Worm (Caenorhabditis elegans) whole organism, L1 larva: Measurements from ENCODE around the gene argn-1.

Experiments
- C16A3.4 ChIP-seq: fragments of 150-350 bp; optimal IDR thresholded peaks from 2 replicates; lab custom pipeline; 2014; ENCODE audit warnings: missing biosample characterization, missing genetic modification characterization
- C34B4.2 ChIP-seq: sonication (generic microtip); optimal IDR thresholded peaks from 2 replicates; lab custom pipeline; 2017; ENCODE audit warnings: mild to moderate bottlenecking, missing genetic modification characterization, missing compliant biosample characterization
- aha-1 ChIP-seq: fragments of 150-350 bp; optimal IDR thresholded peaks from 2 replicates; lab custom pipeline; 2014; ENCODE audit warnings: missing biosample characterization, missing genetic modification characterization
- blmp-1 ChIP-seq: fragments of 150-350 bp; optimal IDR thresholded peaks from 2 replicates; lab custom pipeline; 2014; ENCODE audit warnings: missing biosample characterization, missing genetic modification characterization
- ceh-63 ChIP-seq: fragments of 200-800 bp; sonication (Bioruptor generic); optimal IDR thresholded peaks from 2 replicates; lab custom pipeline; 2018; ENCODE audit warnings: mild to moderate bottlenecking, missing genetic modification characterization, missing compliant biosample characterization
- ceh-82 ChIP-seq, 3 experiments: fragments of 150-350 bp in 1 of 3; sonication (generic microtip) in 2 of 3; optimal IDR thresholded peaks; 2 replicates each; lab custom pipeline; 2014 to 2017; ENCODE audit warnings: missing biosample characterization in 3 of 3, missing genetic modification characterization in 3 of 3
- ceh-88 ChIP-seq: fragments of 200-800 bp; sonication (Bioruptor generic); IDR thresholded peaks from 2 replicates; pipeline ENCODE4 v1.3.6; 2022; ENCODE audit warnings: missing genetic modification characterization, missing compliant biosample characterization
- dsc-1 ChIP-seq: sonication (generic microtip); optimal IDR thresholded peaks from 2 replicates; lab custom pipeline; 2016; ENCODE audit warnings: mild to moderate bottlenecking, missing genetic modification characterization, missing compliant biosample characterization
- efl-1 ChIP-seq, 4 experiments: fragments of 150-350 bp; optimal IDR thresholded peaks in 3 of 4; peaks in 1 of 4; 1 replicate in 1 of 4; 2 replicates in 3 of 4; lab custom pipeline; 2014; ENCODE audit warnings: missing biosample characterization in 2 of 4, missing genetic modification characterization in 2 of 4, missing genetic modification reagents in 2 of 4
- efl-3 ChIP-seq: fragments of 200-800 bp; sonication (Bioruptor generic); optimal IDR thresholded peaks from 2 replicates; lab custom pipeline; 2018; ENCODE audit warnings: mild to moderate bottlenecking, missing genetic modification characterization, missing compliant biosample characterization
- egl-13 ChIP-seq: sonication (generic microtip); optimal IDR thresholded peaks from 2 replicates; lab custom pipeline; 2016; ENCODE audit warnings: missing genotype, missing genetic modification reagents, missing genetic modification characterization, missing compliant biosample characterization
- elt-2 ChIP-seq: sonication (generic microtip); optimal IDR thresholded peaks from 2 replicates; lab custom pipeline; 2016; ENCODE audit warnings: missing genetic modification characterization, mild to moderate bottlenecking, inconsistent platforms, missing compliant biosample characterization, missing genetic modification reagents
- elt-3 ChIP-seq, 6 experiments: fragments of 150-350 bp in 1 of 6; sonication (generic microtip); optimal IDR thresholded peaks; 2 replicates each; lab custom pipeline; 2017 to 2018; ENCODE audit warnings: missing biosample characterization in 6 of 6, missing genetic modification characterization in 6 of 6, inconsistent platforms in 1 of 6
- fkh-10 ChIP-seq: sonication (generic microtip); optimal IDR thresholded peaks from 2 replicates; lab custom pipeline; 2017; ENCODE audit warnings: missing biosample characterization, missing genetic modification reagents, missing genetic modification characterization
- fkh-8 ChIP-seq: sonication (generic microtip); optimal IDR thresholded peaks from 2 replicates; lab custom pipeline; 2016; ENCODE audit warnings: mild to moderate bottlenecking, missing genetic modification characterization, missing compliant biosample characterization
- fos-1 ChIP-seq: fragments of 150-350 bp; optimal IDR thresholded peaks from 2 replicates; lab custom pipeline; 2014; ENCODE audit warnings: missing biosample characterization, missing genetic modification characterization
- hlh-17 ChIP-seq: fragments of 200-800 bp; sonication (Bioruptor generic); optimal IDR thresholded peaks from 2 replicates; lab custom pipeline; 2018; ENCODE audit warnings: missing genetic modification characterization, mild to moderate bottlenecking, missing compliant biosample characterization, moderate library complexity, borderline replicate concordance
- irx-1 ChIP-seq: sonication (generic microtip); optimal IDR thresholded peaks from 2 replicates; lab custom pipeline; 2016; ENCODE audit warnings: missing genetic modification characterization, missing compliant biosample characterization
- jun-1 ChIP-seq: fragments of 150-350 bp; optimal IDR thresholded peaks from 2 replicates; lab custom pipeline; 2014; ENCODE audit warnings: missing biosample characterization, missing genetic modification reagents, missing genetic modification characterization
- lin-13 ChIP-seq: fragments of 150-350 bp; optimal IDR thresholded peaks from 2 replicates; lab custom pipeline; 2014; ENCODE audit warnings: missing biosample characterization, missing genetic modification reagents, missing genetic modification characterization
- lin-14 ChIP-seq: fragments of 200-800 bp; sonication (Bioruptor generic); optimal IDR thresholded peaks from 2 replicates; lab custom pipeline; 2018; ENCODE audit warnings: mild to moderate bottlenecking, missing genetic modification characterization, moderate library complexity, missing compliant biosample characterization
- lin-15B ChIP-seq: fragments of 150-350 bp; sonication (generic microtip); optimal IDR thresholded peaks from 3 replicates; lab custom pipeline; 2014; ENCODE audit warnings: missing biosample characterization, missing genetic modification characterization
- lin-35 ChIP-seq, 2 experiments: fragments of 150-350 bp; optimal IDR thresholded peaks; 2 replicates each; lab custom pipeline; 2014; ENCODE audit warnings: missing biosample characterization in 2 of 2, missing genetic modification characterization in 2 of 2, missing genetic modification reagents in 2 of 2
- lsy-2 ChIP-seq, 2 experiments: fragments of 150-350 bp; optimal IDR thresholded peaks; 2 replicates each; lab custom pipeline; 2014; ENCODE audit warnings: missing biosample characterization in 2 of 2, missing genetic modification characterization in 2 of 2
- mab-9 ChIP-seq: fragments of 200-800 bp; sonication (Bioruptor generic); IDR thresholded peaks from 2 replicates; pipeline ENCODE4 v1.3.6; 2022; ENCODE audit warnings: missing genetic modification reagents, missing genetic modification characterization, missing compliant biosample characterization
- mef-2 ChIP-seq: fragments of 150-350 bp; optimal IDR thresholded peaks from 2 replicates; lab custom pipeline; 2014; ENCODE audit warnings: missing biosample characterization, missing genetic modification characterization
- nhr-11 ChIP-seq: fragments of 150-350 bp; optimal IDR thresholded peaks from 2 replicates; lab custom pipeline; 2014; ENCODE audit warnings: missing biosample characterization, missing genetic modification characterization
- nhr-19 ChIP-seq: fragments of 200-800 bp; sonication (Bioruptor generic); conservative IDR thresholded peaks from 2 replicates; pipeline ENCODE4 v1.3.6; 2022; ENCODE audit warnings: missing genetic modification characterization, missing compliant biosample characterization
- nhr-20 ChIP-seq: sonication (generic microtip); optimal IDR thresholded peaks from 2 replicates; lab custom pipeline; 2016; ENCODE audit warnings: mild to moderate bottlenecking, missing genetic modification characterization, missing compliant biosample characterization
- nhr-47 ChIP-seq: sonication (generic microtip); optimal IDR thresholded peaks from 2 replicates; lab custom pipeline; 2016; ENCODE audit warnings: mild to moderate bottlenecking, missing genetic modification characterization, moderate library complexity, missing compliant biosample characterization
- nhr-71 ChIP-seq: sonication (generic microtip); optimal IDR thresholded peaks from 2 replicates; lab custom pipeline; 2016; ENCODE audit warnings: mild to moderate bottlenecking, missing genetic modification characterization, moderate library complexity, missing compliant biosample characterization
- nhr-76 ChIP-seq: sonication (generic microtip); optimal IDR thresholded peaks from 2 replicates; lab custom pipeline; 2017; ENCODE audit warnings: missing biosample characterization, missing genetic modification characterization
- nhr-85 ChIP-seq: sonication (generic microtip); peaks from one replicate; lab custom pipeline; 2016; ENCODE audit warnings: missing genetic modification characterization, inconsistent platforms, missing compliant biosample characterization
- nhr-90 ChIP-seq: sonication (generic microtip); optimal IDR thresholded peaks from 2 replicates; lab custom pipeline; 2016; ENCODE audit warnings: mild to moderate bottlenecking, missing genetic modification characterization, missing compliant biosample characterization; ENCODE audit not compliant: poor library complexity
- pag-3 ChIP-seq: sonication (generic microtip); optimal IDR thresholded peaks from 2 replicates; lab custom pipeline; 2017; ENCODE audit warnings: missing genetic modification characterization, mild to moderate bottlenecking, missing compliant biosample characterization, antibody characterized with exemption, borderline replicate concordance; ENCODE audit not compliant: insufficient read depth
- rnt-1 ChIP-seq: sonication (generic microtip); optimal IDR thresholded peaks from 2 replicates; lab custom pipeline; 2016; ENCODE audit warnings: mild to moderate bottlenecking, missing genetic modification characterization, moderate library complexity, missing compliant biosample characterization
- skn-1 ChIP-seq: fragments of 150-350 bp; optimal IDR thresholded peaks from 2 replicates; lab custom pipeline; 2014; ENCODE audit warnings: missing biosample characterization, missing genetic modification characterization
- snu-23 ChIP-seq: sonication (generic microtip); optimal IDR thresholded peaks from 2 replicates; lab custom pipeline; 2016; ENCODE audit warnings: missing genetic modification characterization, missing compliant biosample characterization
- sox-4 ChIP-seq: sonication (generic microtip); optimal IDR thresholded peaks from 2 replicates; lab custom pipeline; 2016; ENCODE audit warnings: missing genetic modification characterization, missing compliant biosample characterization
- sup-37 ChIP-seq: fragments of 200-800 bp; sonication (Bioruptor generic); optimal IDR thresholded peaks from 2 replicates; lab custom pipeline; 2018; ENCODE audit warnings: mild to moderate bottlenecking, missing genetic modification characterization, missing compliant biosample characterization
- tlp-1 ChIP-seq: fragments of 150-350 bp; optimal IDR thresholded peaks from 2 replicates; lab custom pipeline; 2014; ENCODE audit warnings: missing biosample characterization, missing genetic modification characterization
- zag-1 ChIP-seq: fragments of 150-350 bp; optimal IDR thresholded peaks from 2 replicates; lab custom pipeline; 2014; ENCODE audit warnings: missing biosample characterization, missing genetic modification characterization

Gene argn-1

DNA sequence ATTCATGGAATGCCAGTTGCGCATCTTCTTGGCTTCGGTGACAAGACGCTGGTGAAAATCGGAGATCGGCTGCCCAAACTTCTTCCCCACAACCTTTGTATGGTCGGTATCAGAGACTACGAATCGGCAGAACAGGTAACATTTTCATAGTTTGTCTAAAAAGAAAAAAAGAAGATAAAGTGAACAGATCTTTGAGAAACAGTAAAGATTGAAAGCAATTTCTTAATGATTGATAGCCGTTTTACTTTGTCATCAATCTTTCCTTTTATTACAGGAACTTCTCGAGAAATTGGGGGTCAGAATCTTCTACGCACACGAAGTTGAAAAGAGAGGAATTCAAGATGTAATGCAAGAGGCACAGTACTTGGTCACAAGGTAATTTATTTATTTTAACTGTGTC, 1.2 kb downstream of the argn-1 start:
- peak in 3 of 6 experiments; percentile 0 to 41 (median 35) for TF ChIP-seq elt-3 (tag; optimal IDR thresholded peaks at IDR 0.05; lab: Kevin White, UChicago)
- no peak for TF ChIP-seq C34B4.2
- TF ChIP-seq nhr-85, result peak; percentile 71
- no peak for TF ChIP-seq ceh-63 (GFP tag; lab: Kevin White, UChicago)
- peak in 1 of 2 experiments; percentile 12 for TF ChIP-seq lsy-2 (tag; optimal IDR thresholded peaks at IDR 0.05; lab: Kevin White, UChicago)
- no peak for TF ChIP-seq efl-3
- TF ChIP-seq egl-13 (tag; lab: Kevin White, UChicago), result no peak
- peak; percentile 28 for TF ChIP-seq nhr-90
- TF ChIP-seq lin-35 (GFP tag; optimal IDR thresholded peaks at IDR 0.05; lab: Kevin White, UChicago), result peak in 1 of 2 experiments; percentile 10
- TF ChIP-seq sup-37 (GFP tag; lab: Kevin White, UChicago), result no peak
- TF ChIP-seq lin-14 (GFP tag; lab: Kevin White, UChicago), result peak; percentile 17
- TF ChIP-seq nhr-71 (tag; lab: Kevin White, UChicago), result peak; percentile 15
- no peak for TF ChIP-seq hlh-17 (GFP tag; lab: Kevin White, UChicago)
- TF ChIP-seq nhr-76 (tag; lab: Kevin White, UChicago), result no peak
- TF ChIP-seq blmp-1 (tag; lab: Kevin White, UChicago), result peak; percentile 14

DNA sequence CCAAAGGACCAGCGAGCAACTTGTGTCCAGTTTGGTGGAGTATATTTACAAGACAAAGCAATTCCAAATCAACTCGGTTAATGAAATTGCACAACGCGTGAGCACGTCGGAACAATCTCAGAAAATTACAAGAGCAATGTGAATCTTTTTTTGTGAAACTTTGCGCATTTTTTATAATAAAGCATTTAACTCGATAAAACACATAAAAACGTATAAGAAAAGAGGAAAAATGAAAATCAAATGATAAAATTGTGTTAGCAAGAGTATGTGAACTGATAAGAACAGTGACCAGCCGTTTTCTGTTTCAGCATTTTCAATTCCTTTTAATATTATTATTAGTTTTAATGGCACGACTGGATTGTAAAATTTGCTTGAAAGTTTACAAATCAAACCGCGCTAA, 1.8 kb downstream of the argn-1 start, which contains the start of gene T22B7.8:
T22B7.8 (plus strand) TSS at position 301 of the 400 bp plus-strand sequence.
- no peak for TF ChIP-seq lin-13 (GFP tag; lab: Kevin White, UChicago)
- TF ChIP-seq mef-2, result no peak
- no peak for TF ChIP-seq pag-3 (tag; lab: Kevin White, UChicago)
- TF ChIP-seq elt-2 (tag; lab: Kevin White, UChicago), result peak; percentile 6

DNA sequence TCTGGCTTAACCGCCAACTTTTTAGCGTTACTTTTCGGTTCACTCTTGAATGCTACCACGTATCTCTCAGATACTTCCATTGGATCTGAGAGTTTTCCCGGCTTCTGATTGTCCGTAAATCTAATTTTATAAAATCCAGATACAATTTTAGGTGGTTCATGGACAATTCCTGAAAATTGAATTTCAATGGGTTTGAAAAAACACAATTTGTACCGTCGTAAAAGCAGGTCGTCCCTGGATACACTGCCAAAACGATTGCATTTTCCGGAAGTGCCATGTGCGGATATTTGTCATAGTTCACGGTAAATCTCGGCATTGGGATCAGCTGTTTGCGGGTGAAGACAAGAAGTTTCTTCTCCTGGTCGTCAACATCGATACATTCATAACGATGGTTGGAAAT, 9.7 kb downstream of the argn-1 start:
- TF ChIP-seq aha-1 (tag; lab: Kevin White, UChicago), result no peak
- TF ChIP-seq snu-23 (GFP tag; lab: Kevin White, UChicago), result no peak
- no peak for TF ChIP-seq tlp-1 (tag; lab: Kevin White, UChicago)

DNA sequence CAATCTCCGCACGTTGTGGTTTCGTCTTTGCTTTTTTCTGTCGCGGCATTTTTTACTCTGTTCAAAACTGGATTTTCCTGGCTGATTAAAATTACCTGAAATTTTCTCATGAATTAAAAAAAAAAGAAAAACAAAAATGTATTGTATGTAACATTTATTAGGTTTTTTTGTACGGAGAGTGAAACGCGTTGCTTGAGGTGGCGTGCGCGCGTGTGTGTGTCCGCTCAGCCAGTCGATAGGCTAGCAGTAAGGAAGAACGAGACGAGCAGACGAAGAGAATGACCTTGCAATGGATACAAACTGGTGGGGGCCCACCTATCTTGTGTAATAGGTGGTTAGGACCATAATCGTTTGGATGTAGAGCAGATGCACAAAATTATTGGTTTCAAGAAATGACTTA, 11.5 kb downstream of the argn-1 start, which contains the start of gene T22B7.4:
T22B7.4 (minus strand) TSS at position 101 of the 400 bp plus-strand sequence.
- TF ChIP-seq fkh-8 (tag; lab: Kevin White, UChicago) (no peak), blmp-1 (tag; lab: Kevin White, UChicago) (peak; percentile 17)

DNA sequence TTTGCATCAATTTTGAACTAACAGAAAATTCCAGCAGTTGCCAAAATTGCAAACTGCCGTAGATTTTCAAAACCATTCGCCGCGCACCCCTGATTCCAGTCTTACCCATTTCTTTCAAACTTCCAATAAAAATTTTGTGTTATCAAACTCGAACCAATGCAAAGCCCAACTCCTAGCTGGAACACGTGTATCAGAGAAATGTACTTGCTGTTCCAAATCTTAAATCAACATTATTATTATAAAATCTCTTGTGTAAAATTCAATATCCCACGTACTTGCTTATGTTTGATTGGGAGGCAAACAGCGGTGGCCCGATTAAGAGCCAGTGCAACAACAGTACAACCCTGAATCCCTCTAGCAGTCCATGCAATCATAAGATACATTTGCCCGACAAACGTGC, 14.3 kb downstream of the argn-1 start:
- TF ChIP-seq efl-1 (optimal IDR thresholded peaks at IDR 0.05; lab: Kevin White, UChicago), result no peak
- TF ChIP-seq efl-1 (GFP tag; optimal IDR thresholded peaks at IDR 0.05 in 1 of 2; lab: Kevin White, UChicago), result peak in 1 of 2 experiments; percentile 71
- no peak for TF ChIP-seq ceh-82 (tag; optimal IDR thresholded peaks at IDR 0.05; lab: Kevin White, UChicago)

DNA sequence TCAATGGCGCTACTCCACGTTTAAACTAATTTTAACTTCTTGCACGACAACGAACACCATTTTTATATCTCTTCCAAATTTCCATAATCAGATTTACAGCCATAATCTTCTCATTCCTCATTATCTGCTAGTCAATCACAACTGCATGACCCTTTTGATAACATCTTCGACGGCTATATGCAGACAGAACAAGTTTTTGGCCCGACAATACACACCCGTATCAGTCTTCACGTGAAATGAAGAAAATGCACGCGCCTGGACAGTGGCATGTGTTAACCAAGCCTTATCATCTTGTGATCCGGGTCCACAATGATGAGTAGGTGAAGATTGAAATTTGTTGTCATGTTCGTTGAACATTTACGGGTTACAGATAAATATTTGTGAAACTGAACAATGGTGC, 15.8 kb downstream of the argn-1 start:
- no peak for TF ChIP-seq fkh-8 (tag; lab: Kevin White, UChicago)
- TF ChIP-seq lin-15B (tag; lab: Kevin White, UChicago), result no peak
- no peak for TF ChIP-seq C16A3.4
- TF ChIP-seq nhr-71 (tag; lab: Kevin White, UChicago), result peak; percentile 50
- TF ChIP-seq lin-14 (GFP tag; lab: Kevin White, UChicago), result peak; percentile 52
- TF ChIP-seq zag-1, result no peak
- no peak for TF ChIP-seq dsc-1 (tag; lab: Kevin White, UChicago)
- TF ChIP-seq nhr-47, result no peak
- TF ChIP-seq nhr-19 (GFP tag; lab: Robert Waterston, UW), result no peak; the same call in 1 of the 2 replicates
- peak; percentile 54 for TF ChIP-seq nhr-20 (tag; lab: Kevin White, UChicago)
- no peak for TF ChIP-seq irx-1 (tag; lab: Kevin White, UChicago)
- TF ChIP-seq ceh-63 (GFP tag; lab: Kevin White, UChicago), result no peak
- TF ChIP-seq elt-2 (tag; lab: Kevin White, UChicago), result no peak
- TF ChIP-seq nhr-11 (tag; lab: Kevin White, UChicago), result no peak
- TF ChIP-seq fkh-10 (GFP tag; lab: Kevin White, UChicago), result no peak
- no peak for TF ChIP-seq sox-4 (tag; lab: Kevin White, UChicago)
- no peak for TF ChIP-seq aha-1 (tag; lab: Kevin White, UChicago)
- no peak for TF ChIP-seq rnt-1
- no peak for TF ChIP-seq mab-9 (GFP tag; lab: Robert Waterston, UW)
- no peak for TF ChIP-seq skn-1 (tag; lab: Kevin White, UChicago)
- no peak for TF ChIP-seq efl-3
- no peak for TF ChIP-seq jun-1 (tag; lab: Kevin White, UChicago)
- no peak for TF ChIP-seq ceh-88 (GFP tag; lab: Robert Waterston, UW)
- TF ChIP-seq fos-1 (tag; lab: Kevin White, UChicago), result no peak
